Worm (Caenorhabditis elegans) whole organism, L1 larva: ENCODE measurements around the gene C27B7.7.

Experiments used
- C16A3.4 ChIP-seq: fragments of 150-350 bp; optimal IDR thresholded peaks from 2 replicates; lab custom pipeline; 2014; ENCODE audit warnings: missing biosample characterization, missing genetic modification characterization
- C34B4.2 ChIP-seq: sonication (generic microtip); optimal IDR thresholded peaks from 2 replicates; lab custom pipeline; 2017; ENCODE audit warnings: mild to moderate bottlenecking, missing genetic modification characterization, missing compliant biosample characterization
- F16B12.6 ChIP-seq: fragments of 150-350 bp; optimal IDR thresholded peaks from 2 replicates; lab custom pipeline; 2014; ENCODE audit warnings: missing biosample characterization, missing genetic modification characterization
- Y116A8C.19 ChIP-seq: sonication (generic microtip); optimal IDR thresholded peaks from 2 replicates; lab custom pipeline; 2016; ENCODE audit warnings: missing compliant biosample characterization, missing genetic modification characterization, borderline replicate concordance
- blmp-1 ChIP-seq: fragments of 150-350 bp; optimal IDR thresholded peaks from 2 replicates; lab custom pipeline; 2014; ENCODE audit warnings: missing biosample characterization, missing genetic modification characterization
- ceh-63 ChIP-seq: fragments of 200-800 bp; sonication (Bioruptor generic); optimal IDR thresholded peaks from 2 replicates; lab custom pipeline; 2018; ENCODE audit warnings: mild to moderate bottlenecking, missing genetic modification characterization, missing compliant biosample characterization
- ceh-8 ChIP-seq: fragments of 200-800 bp; sonication (Bioruptor generic); optimal IDR thresholded peaks from 2 replicates; lab custom pipeline; 2018; ENCODE audit warnings: mild to moderate bottlenecking, missing genetic modification characterization, moderate library complexity, missing compliant biosample characterization
- ceh-82 ChIP-seq, 3 experiments: fragments of 150-350 bp in 1 of 3; sonication (generic microtip) in 2 of 3; optimal IDR thresholded peaks; 2 replicates each; lab custom pipeline; 2014 to 2017; ENCODE audit warnings: missing biosample characterization in 3 of 3, missing genetic modification characterization in 3 of 3
- ceh-88 ChIP-seq: fragments of 200-800 bp; sonication (Bioruptor generic); IDR thresholded peaks from 2 replicates; pipeline ENCODE4 v1.3.6; 2022; ENCODE audit warnings: missing genetic modification characterization, missing compliant biosample characterization
- ceh-90 ChIP-seq: sonication (generic microtip); optimal IDR thresholded peaks from 2 replicates; lab custom pipeline; 2016; ENCODE audit warnings: missing genetic modification characterization, missing compliant biosample characterization
- dpl-1 ChIP-seq, 3 experiments: fragments of 150-350 bp in 2 of 3; sonication (generic microtip) in 1 of 3; optimal IDR thresholded peaks; 2 replicates each; lab custom pipeline; 2014 to 2017; ENCODE audit warnings: missing biosample characterization in 3 of 3, missing genetic modification characterization in 3 of 3, missing genetic modification reagents in 3 of 3
- dsc-1 ChIP-seq: sonication (generic microtip); optimal IDR thresholded peaks from 2 replicates; lab custom pipeline; 2016; ENCODE audit warnings: mild to moderate bottlenecking, missing genetic modification characterization, missing compliant biosample characterization
- efl-1 ChIP-seq, 4 experiments: fragments of 150-350 bp; optimal IDR thresholded peaks in 3 of 4; peaks in 1 of 4; 1 replicate in 1 of 4; 2 replicates in 3 of 4; lab custom pipeline; 2014; ENCODE audit warnings: missing biosample characterization in 2 of 4, missing genetic modification characterization in 2 of 4, missing genetic modification reagents in 2 of 4
- efl-3 ChIP-seq: fragments of 200-800 bp; sonication (Bioruptor generic); optimal IDR thresholded peaks from 2 replicates; lab custom pipeline; 2018; ENCODE audit warnings: mild to moderate bottlenecking, missing genetic modification characterization, missing compliant biosample characterization
- elt-3 ChIP-seq, 6 experiments: fragments of 150-350 bp in 1 of 6; sonication (generic microtip); optimal IDR thresholded peaks; 2 replicates each; lab custom pipeline; 2017 to 2018; ENCODE audit warnings: missing biosample characterization in 6 of 6, missing genetic modification characterization in 6 of 6, inconsistent platforms in 1 of 6
- ets-5 ChIP-seq: fragments of 200-800 bp; sonication (Bioruptor generic); IDR thresholded peaks from 2 replicates; pipeline ENCODE4 v1.3.6; 2022; ENCODE audit warnings: missing genetic modification characterization, missing compliant biosample characterization
- fkh-10 ChIP-seq: sonication (generic microtip); optimal IDR thresholded peaks from 2 replicates; lab custom pipeline; 2017; ENCODE audit warnings: missing biosample characterization, missing genetic modification reagents, missing genetic modification characterization
- grh-1 ChIP-seq: fragments of 200-800 bp; sonication (Bioruptor generic); IDR thresholded peaks from 2 replicates; pipeline ENCODE4 v1.3.6; 2022; ENCODE audit warnings: missing genetic modification reagents, missing genetic modification characterization, missing compliant biosample characterization
- hpl-2 ChIP-seq: fragments of 150-350 bp; optimal IDR thresholded peaks from 2 replicates; lab custom pipeline; 2014; ENCODE audit warnings: missing biosample characterization, missing genetic modification reagents, missing genetic modification characterization
- jun-1 ChIP-seq: fragments of 150-350 bp; optimal IDR thresholded peaks from 2 replicates; lab custom pipeline; 2014; ENCODE audit warnings: missing biosample characterization, missing genetic modification reagents, missing genetic modification characterization
- lin-35 ChIP-seq, 2 experiments: fragments of 150-350 bp; optimal IDR thresholded peaks; 2 replicates each; lab custom pipeline; 2014; ENCODE audit warnings: missing biosample characterization in 2 of 2, missing genetic modification characterization in 2 of 2, missing genetic modification reagents in 2 of 2
- lsy-2 ChIP-seq, 2 experiments: fragments of 150-350 bp; optimal IDR thresholded peaks; 2 replicates each; lab custom pipeline; 2014; ENCODE audit warnings: missing biosample characterization in 2 of 2, missing genetic modification characterization in 2 of 2
- mab-9 ChIP-seq: fragments of 200-800 bp; sonication (Bioruptor generic); IDR thresholded peaks from 2 replicates; pipeline ENCODE4 v1.3.6; 2022; ENCODE audit warnings: missing genetic modification reagents, missing genetic modification characterization, missing compliant biosample characterization
- mdl-1 ChIP-seq, 2 experiments: fragments of 150-350 bp; optimal IDR thresholded peaks; 2 replicates each; lab custom pipeline; 2014 to 2017; ENCODE audit warnings: missing biosample characterization in 2 of 2, missing genetic modification characterization in 2 of 2, inconsistent platforms in 1 of 2
- mef-2 ChIP-seq: fragments of 150-350 bp; optimal IDR thresholded peaks from 2 replicates; lab custom pipeline; 2014; ENCODE audit warnings: missing biosample characterization, missing genetic modification characterization
- mep-1 ChIP-seq: fragments of 150-350 bp; optimal IDR thresholded peaks from 2 replicates; lab custom pipeline; 2014; ENCODE audit warnings: missing biosample characterization, missing genetic modification characterization
- nhr-11 ChIP-seq: fragments of 150-350 bp; optimal IDR thresholded peaks from 2 replicates; lab custom pipeline; 2014; ENCODE audit warnings: missing biosample characterization, missing genetic modification characterization
- nhr-19 ChIP-seq: fragments of 200-800 bp; sonication (Bioruptor generic); conservative IDR thresholded peaks from 2 replicates; pipeline ENCODE4 v1.3.6; 2022; ENCODE audit warnings: missing genetic modification characterization, missing compliant biosample characterization
- nhr-20 ChIP-seq: sonication (generic microtip); optimal IDR thresholded peaks from 2 replicates; lab custom pipeline; 2016; ENCODE audit warnings: mild to moderate bottlenecking, missing genetic modification characterization, missing compliant biosample characterization
- nhr-237 ChIP-seq: fragments of 150-350 bp; optimal IDR thresholded peaks from 2 replicates; lab custom pipeline; 2014; ENCODE audit warnings: missing biosample characterization, missing genetic modification characterization
- nhr-47 ChIP-seq: sonication (generic microtip); optimal IDR thresholded peaks from 2 replicates; lab custom pipeline; 2016; ENCODE audit warnings: mild to moderate bottlenecking, missing genetic modification characterization, moderate library complexity, missing compliant biosample characterization
- nhr-71 ChIP-seq: sonication (generic microtip); optimal IDR thresholded peaks from 2 replicates; lab custom pipeline; 2016; ENCODE audit warnings: mild to moderate bottlenecking, missing genetic modification characterization, moderate library complexity, missing compliant biosample characterization
- nhr-76 ChIP-seq: sonication (generic microtip); optimal IDR thresholded peaks from 2 replicates; lab custom pipeline; 2017; ENCODE audit warnings: missing biosample characterization, missing genetic modification characterization
- nhr-77 ChIP-seq: fragments of 150-350 bp; optimal IDR thresholded peaks from 2 replicates; lab custom pipeline; 2014; ENCODE audit warnings: missing biosample characterization, missing genetic modification characterization
- nhr-90 ChIP-seq: sonication (generic microtip); optimal IDR thresholded peaks from 2 replicates; lab custom pipeline; 2016; ENCODE audit warnings: mild to moderate bottlenecking, missing genetic modification characterization, missing compliant biosample characterization; ENCODE audit not compliant: poor library complexity
- pag-3 ChIP-seq: sonication (generic microtip); optimal IDR thresholded peaks from 2 replicates; lab custom pipeline; 2017; ENCODE audit warnings: missing genetic modification characterization, mild to moderate bottlenecking, missing compliant biosample characterization, antibody characterized with exemption, borderline replicate concordance; ENCODE audit not compliant: insufficient read depth
- pax-3 ChIP-seq: fragments of 200-800 bp; sonication (Bioruptor generic); optimal IDR thresholded peaks from 2 replicates; lab custom pipeline; 2018; ENCODE audit warnings: mild to moderate bottlenecking, missing genetic modification characterization, moderate library complexity, missing compliant biosample characterization
- pqm-1 ChIP-seq: sonication (generic microtip); optimal IDR thresholded peaks from 3 replicates; lab custom pipeline; 2017; ENCODE audit warnings: missing biosample characterization, missing genetic modification characterization
- skn-1 ChIP-seq: fragments of 150-350 bp; optimal IDR thresholded peaks from 2 replicates; lab custom pipeline; 2014; ENCODE audit warnings: missing biosample characterization, missing genetic modification characterization
- snpc-4 ChIP-seq: fragments of 150-350 bp; optimal IDR thresholded peaks from 2 replicates; lab custom pipeline; 2014; ENCODE audit warnings: missing biosample characterization, missing genetic modification characterization
- sup-37 ChIP-seq: fragments of 200-800 bp; sonication (Bioruptor generic); optimal IDR thresholded peaks from 2 replicates; lab custom pipeline; 2018; ENCODE audit warnings: mild to moderate bottlenecking, missing genetic modification characterization, missing compliant biosample characterization
- swsn-7 ChIP-seq: sonication (generic microtip); optimal IDR thresholded peaks from 2 replicates; lab custom pipeline; 2016; ENCODE audit warnings: missing genetic modification characterization, missing compliant biosample characterization
- unc-130 ChIP-seq: fragments of 150-350 bp; optimal IDR thresholded peaks from 2 replicates; lab custom pipeline; 2017; ENCODE audit warnings: missing biosample characterization, missing genetic modification characterization, inconsistent platforms
- unc-30 ChIP-seq: sonication (generic microtip); optimal IDR thresholded peaks from 2 replicates; lab custom pipeline; 2017; ENCODE audit warnings: missing biosample characterization, missing genetic modification characterization
- unc-86 ChIP-seq: sonication (generic microtip); optimal IDR thresholded peaks from 2 replicates; lab custom pipeline; 2016; ENCODE audit warnings: missing genetic modification characterization, missing compliant biosample characterization
- unc-98 ChIP-seq: fragments of 200-800 bp; sonication (Bioruptor generic); IDR thresholded peaks from 2 replicates; pipeline ENCODE4 v1.3.6; 2022; ENCODE audit warnings: missing genetic modification characterization, missing compliant biosample characterization
- xbp-1 ChIP-seq: sonication (generic microtip); optimal IDR thresholded peaks from 2 replicates; lab custom pipeline; 2016; ENCODE audit warnings: missing genetic modification characterization, missing compliant biosample characterization
- zag-1 ChIP-seq: fragments of 150-350 bp; optimal IDR thresholded peaks from 2 replicates; lab custom pipeline; 2014; ENCODE audit warnings: missing biosample characterization, missing genetic modification characterization
- ztf-11 ChIP-seq, 2 experiments: sonication (generic microtip); optimal IDR thresholded peaks; 2 replicates each; lab custom pipeline; 2016 to 2017; ENCODE audit warnings: missing genetic modification characterization in 2 of 2, missing biosample characterization in 1 of 2, missing compliant biosample characterization in 1 of 2

C27B7.7 gene

ce11 chrIV:8866092-8866491 lies 40.8 kb upstream of the C27B7.7 start (continued):
- TF ChIP-seq F16B12.6 (tag; lab: Kevin White, UChicago): no peak
- peak; percentile 31 for TF ChIP-seq C16A3.4
- no peak for TF ChIP-seq ets-5 (GFP tag; lab: Robert Waterston, UW)
- no peak for TF ChIP-seq snpc-4 (tag; lab: Kevin White, UChicago)
- no peak for TF ChIP-seq dsc-1 (tag; lab: Kevin White, UChicago)
- no peak for TF ChIP-seq pqm-1
- TF ChIP-seq unc-130: no peak
- peak; percentile 51 to 64 (median 56) for TF ChIP-seq dpl-1 (GFP tag; optimal IDR thresholded peaks at IDR 0.05; lab: Kevin White, UChicago)
- no peak for TF ChIP-seq jun-1 (tag; lab: Kevin White, UChicago)
- peak in 1 of 3 experiments; percentile 18 for TF ChIP-seq ceh-82 (tag; optimal IDR thresholded peaks at IDR 0.05; lab: Kevin White, UChicago)
- peak in 1 of 6 experiments; percentile 58 for TF ChIP-seq elt-3 (tag; optimal IDR thresholded peaks at IDR 0.05; lab: Kevin White, UChicago)
- TF ChIP-seq mep-1: peak; percentile 77
- no peak for TF ChIP-seq pag-3 (tag; lab: Kevin White, UChicago)
- peak; percentile 73 for TF ChIP-seq nhr-20
- TF ChIP-seq unc-30: no peak
- no peak for TF ChIP-seq hpl-2
- TF ChIP-seq mdl-1 (tag; optimal IDR thresholded peaks at IDR 0.05; lab: Kevin White, UChicago): peak in 1 of 2 experiments; percentile 46
- TF ChIP-seq pax-3 (tag; lab: Kevin White, UChicago): no peak
- peak; percentile 60 for TF ChIP-seq skn-1 (tag; lab: Kevin White, UChicago)
- TF ChIP-seq lsy-2 (tag; optimal IDR thresholded peaks at IDR 0.05; lab: Kevin White, UChicago): peak; percentile 27 to 52
- peak; percentile 43 for TF ChIP-seq nhr-47
- TF ChIP-seq C34B4.2 (tag; lab: Kevin White, UChicago): no peak
- peak; percentile 36 for TF ChIP-seq swsn-7
- peak; percentile 34 for TF ChIP-seq nhr-77 (tag; lab: Kevin White, UChicago)
- TF ChIP-seq nhr-237 (tag; lab: Kevin White, UChicago): no peak
- TF ChIP-seq nhr-11 (tag; lab: Kevin White, UChicago): no peak
- no peak for TF ChIP-seq unc-86 (tag; lab: Kevin White, UChicago)
- TF ChIP-seq nhr-90: peak; percentile 57
- no peak for TF ChIP-seq ceh-8 (GFP tag; lab: Kevin White, UChicago)
- TF ChIP-seq sup-37 (GFP tag; lab: Kevin White, UChicago): no peak
- no peak for TF ChIP-seq xbp-1 (tag; lab: Kevin White, UChicago)
- TF ChIP-seq ztf-11 (tag; optimal IDR thresholded peaks at IDR 0.05; lab: Kevin White, UChicago): peak in 1 of 2 experiments; percentile 34
- no peak for TF ChIP-seq grh-1

- TF ChIP-seq elt-3 (tag; optimal IDR thresholded peaks at IDR 0.05; lab: Kevin White, UChicago) (peak in 1 of 6 experiments; percentile 61), nhr-71 (tag; lab: Kevin White, UChicago) (no peak), efl-1 (optimal IDR thresholded peaks at IDR 0.05; lab: Kevin White, UChicago) (no peak), efl-1 (GFP tag; optimal IDR thresholded peaks at IDR 0.05 in 1 of 2; lab: Kevin White, UChicago) (peak in 1 of 2 experiments; percentile 63), nhr-20 (peak; percentile 4), blmp-1 (tag; lab: Kevin White, UChicago) (peak; percentile 11), lin-35 (GFP tag; optimal IDR thresholded peaks at IDR 0.05; lab: Kevin White, UChicago) (peak in 1 of 2 experiments; percentile 63)
- TF ChIP-seq, all 84 proteins: peak for 5
These were observed 39.3 kb upstream of the C27B7.7 start for ce11 chrIV:8867562-8867961.

- peak; percentile 95 to 97 for TF ChIP-seq lin-35 (GFP tag; optimal IDR thresholded peaks at IDR 0.05; lab: Kevin White, UChicago)
- no peak for TF ChIP-seq unc-98
- no peak for TF ChIP-seq ceh-63 (GFP tag; lab: Kevin White, UChicago)
- peak in 1 of 6 experiments; percentile 13 for TF ChIP-seq elt-3 (tag; optimal IDR thresholded peaks at IDR 0.05; lab: Kevin White, UChicago)
- no peak for TF ChIP-seq nhr-71 (tag; lab: Kevin White, UChicago)
- TF ChIP-seq nhr-19 (GFP tag; lab: Robert Waterston, UW): peak; percentile 54
- TF ChIP-seq nhr-76: no peak
- TF ChIP-seq unc-130: peak; percentile 46
- no peak for TF ChIP-seq fkh-10 (GFP tag; lab: Kevin White, UChicago)
- no peak for TF ChIP-seq ceh-90 (tag; lab: Kevin White, UChicago)
- no peak for TF ChIP-seq nhr-237 (tag; lab: Kevin White, UChicago)
- TF ChIP-seq efl-3 (GFP tag; lab: Kevin White, UChicago): no peak
- TF ChIP-seq sup-37 (GFP tag; lab: Kevin White, UChicago): no peak
- TF ChIP-seq zag-1: no peak
- TF ChIP-seq mep-1: peak; percentile 72
- no peak for TF ChIP-seq pax-3 (tag; lab: Kevin White, UChicago)
- no peak for TF ChIP-seq Y116A8C.19 (tag; lab: Kevin White, UChicago)
- no peak for TF ChIP-seq mab-9 (GFP tag; lab: Robert Waterston, UW)
- no peak for TF ChIP-seq ceh-88 (GFP tag; lab: Robert Waterston, UW)
- no peak for TF ChIP-seq mef-2
- peak; percentile 40 to 53 (median 43) for TF ChIP-seq ceh-82 (tag; optimal IDR thresholded peaks at IDR 0.05; lab: Kevin White, UChicago)
These were observed 37.2 kb upstream of the C27B7.7 start, which contains the start of gene npp-23 for ce11 chrIV:8869624-8870023. TSS of gene npp-23 (minus strand) at chrIV:8869679.
